Fruit fly (Drosophila melanogaster) whole organism, prepupa: ENCODE results near the gene Tim17b2.

Source experiments
- CG11294 ChIP-seq: fragments of 200-800 bp; sonication (Bioruptor generic); IDR thresholded peaks from 2 replicates; pipeline ENCODE4 v1.3.6; 2022; ENCODE audit warnings: missing biosample characterization, missing genetic modification characterization
- CG32006 ChIP-seq: fragments of 200-800 bp; sonication (Bioruptor generic); optimal IDR thresholded peaks from 3 replicates; lab custom pipeline; 2017; ENCODE audit warnings: missing biosample characterization, mild to moderate bottlenecking, missing genetic modification characterization
- CG6854 ChIP-seq: fragments of 200-800 bp; sonication (Bioruptor generic); optimal IDR thresholded peaks from 2 replicates; lab custom pipeline; 2017; ENCODE audit warnings: missing biosample characterization, mild to moderate bottlenecking, missing genetic modification characterization
- acj6 ChIP-seq: fragments of 200-800 bp; sonication (Bioruptor generic); optimal IDR thresholded peaks from 3 replicates; lab custom pipeline; 2016; ENCODE audit warnings: missing biosample characterization, missing genetic modification characterization
- lz ChIP-seq: fragments of 200-800 bp; sonication (Bioruptor generic); optimal IDR thresholded peaks from 3 replicates; lab custom pipeline; 2016; ENCODE audit warnings: missing biosample characterization, missing genetic modification characterization

Tim17b2 gene

DNA sequence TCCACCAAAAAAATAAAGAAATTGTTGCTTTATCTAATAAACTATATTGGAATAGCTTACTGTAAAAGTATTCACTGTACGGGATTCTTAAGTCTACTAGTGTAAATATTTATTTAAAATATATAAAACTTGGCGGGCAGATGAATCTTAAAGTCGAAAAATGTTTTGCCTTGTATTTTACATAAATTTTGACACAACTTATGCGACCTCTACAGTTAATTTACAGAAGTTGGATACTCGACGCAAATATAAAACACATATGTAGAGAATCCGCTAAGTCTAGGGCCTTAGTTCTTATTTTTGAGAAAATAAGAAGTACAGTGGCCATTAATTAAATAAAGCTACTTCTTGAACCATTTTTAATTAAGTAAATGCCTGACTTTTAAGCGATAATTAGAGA, 20.0 kb downstream of the Tim17b2 start:
- TF ChIP-seq CG32006 (GFP tag; lab: Kevin White, UChicago) (no peak), acj6 (GFP tag; lab: Kevin White, UChicago) (no peak), CG11294 (GFP tag; lab: Robert Waterston, UW) (no peak), CG6854 (no peak), lz (GFP tag; lab: Kevin White, UChicago) (no peak)
- TF ChIP-seq, all 60 proteins: peak for 0
